Worm (Caenorhabditis elegans) whole organism, L4/young adult: ENCODE results near the gene F13D12.10.

Experiments
- W03F9.2 ChIP-seq: fragments of 150-350 bp; optimal IDR thresholded peaks from 2 replicates; lab custom pipeline; 2014; ENCODE audit warnings: missing biosample characterization, missing genetic modification characterization
- him-1 ChIP-seq: sonication (generic microtip); optimal IDR thresholded peaks from 2 replicates; lab custom pipeline; 2016; ENCODE audit warnings: missing genotype, missing genetic modification reagents, missing genetic modification characterization, missing compliant biosample characterization

ce11 chrII:11700635-11701034, 13.0 kb upstream of the F13D12.10 start:
- TF ChIP-seq him-1 (tag; lab: Kevin White, UChicago) (no peak), W03F9.2 (no peak)
